Fruit fly (Drosophila melanogaster): Measurements from ENCODE around the gene Cpr30F.

- no peak for TF ChIP-seq psq (optimal IDR thresholded peaks at IDR 0.05)
- no peak for TF ChIP-seq h (optimal IDR thresholded peaks at IDR 0.05)
- no peak for TF ChIP-seq ttk (optimal IDR thresholded peaks at IDR 0.05)
- TF ChIP-seq Sin3A (optimal IDR thresholded peaks at IDR 0.05): no peak
Observed at dm6 chr2L:9956993-9957652, 24.2 kb upstream of the Cpr30F start, which contains the start of the genes CG4658 and CG5846.

All from Kc167 (cell line).